Fruit fly (Drosophila melanogaster): ENCODE results near the gene CG5070.

Gene CG5070

dm6 chrX:17176542-17176941 is 26.4 kb upstream of the CG5070 start:
- TF ChIP-seq usp (GFP tag; optimal IDR thresholded peaks at IDR 0.05): no peak
- peak; percentile 34 for TF ChIP-seq ey (GFP tag; optimal IDR thresholded peaks at IDR 0.05)
- no peak for TF ChIP-seq brk (GFP tag; optimal IDR thresholded peaks at IDR 0.05)
- TF ChIP-seq fru (GFP tag; optimal IDR thresholded peaks at IDR 0.05): peak; percentile 24
- no peak for TF ChIP-seq Jra (GFP tag; optimal IDR thresholded peaks at IDR 0.05)
- peak in 1 of 2 experiments; percentile 33 for TF ChIP-seq foxo (GFP tag; optimal IDR thresholded peaks at IDR 0.05)
- peak; percentile 55 for TF ChIP-seq h (GFP tag; optimal IDR thresholded peaks at IDR 0.05)
- no peak for TF ChIP-seq dl (GFP tag; optimal IDR thresholded peaks at IDR 0.05; ENCODE audit: insufficient read depth in 1 of 2, partially characterized antibody in 2 of 2)
- peak; percentile 16 for TF ChIP-seq HLH106 (tag; optimal IDR thresholded peaks at IDR 0.05)
- peak; percentile 37 for TF ChIP-seq sv (GFP tag; optimal IDR thresholded peaks at IDR 0.05)
- peak; percentile 23 for TF ChIP-seq woc (GFP tag; optimal IDR thresholded peaks at IDR 0.05)
- peak; percentile 9 for TF ChIP-seq OdsH (GFP tag; optimal IDR thresholded peaks at IDR 0.05)
- TF ChIP-seq GATAd (GFP tag; optimal IDR thresholded peaks at IDR 0.05): no peak
- TF ChIP-seq dsf (GFP tag; optimal IDR thresholded peaks at IDR 0.05; ENCODE audit: borderline replicate concordance): no peak

- TF ChIP-seq psq (GFP tag; optimal IDR thresholded peaks at IDR 0.05): no peak
- TF ChIP-seq Dfd (GFP tag; optimal IDR thresholded peaks at IDR 0.05): no peak
- TF ChIP-seq CG9705 (GFP tag; optimal IDR thresholded peaks at IDR 0.05): no peak
- TF ChIP-seq usp (GFP tag; optimal IDR thresholded peaks at IDR 0.05): no peak
- no peak for TF ChIP-seq CG32264 (GFP tag; optimal IDR thresholded peaks at IDR 0.05)
- no peak for TF ChIP-seq sage (GFP tag; optimal IDR thresholded peaks at IDR 0.05)
- no peak for TF ChIP-seq lola (GFP tag; optimal IDR thresholded peaks at IDR 0.05)
- TF ChIP-seq Dif (GFP tag; optimal IDR thresholded peaks at IDR 0.05; ENCODE audit: partially characterized antibody): no peak
- no peak for TF ChIP-seq h (GFP tag; optimal IDR thresholded peaks at IDR 0.05)
- no peak for TF ChIP-seq jim (GFP tag; optimal IDR thresholded peaks at IDR 0.05)
- TF ChIP-seq dsf (GFP tag; optimal IDR thresholded peaks at IDR 0.05; ENCODE audit: borderline replicate concordance): no peak
- no peak for TF ChIP-seq Hnf4 (GFP tag; optimal IDR thresholded peaks at IDR 0.05)
- no peak for TF ChIP-seq HLH106 (tag; optimal IDR thresholded peaks at IDR 0.05)
- TF ChIP-seq fru (GFP tag; optimal IDR thresholded peaks at IDR 0.05): no peak
- no peak for TF ChIP-seq Abd-B (GFP tag; optimal IDR thresholded peaks at IDR 0.05)
- TF ChIP-seq dmrt93B (GFP tag; optimal IDR thresholded peaks at IDR 0.05): no peak
- TF ChIP-seq Myc (optimal IDR thresholded peaks at IDR 0.05): no peak
- TF ChIP-seq Mio (GFP tag; optimal IDR thresholded peaks at IDR 0.05): no peak
- TF ChIP-seq Rel (GFP tag; optimal IDR thresholded peaks at IDR 0.05): no peak
- TF ChIP-seq Rel (tag; optimal IDR thresholded peaks at IDR 0.05): no peak
These were observed 25.3 kb upstream of the CG5070 start for dm6 chrX:17177606-17178005.

- no peak for TF ChIP-seq N (GFP tag; optimal IDR thresholded peaks at IDR 0.05)
- TF ChIP-seq jim (GFP tag; optimal IDR thresholded peaks at IDR 0.05): no peak
- TF ChIP-seq dmrt93B (GFP tag; optimal IDR thresholded peaks at IDR 0.05): peak; percentile 97
- TF ChIP-seq fru (GFP tag; optimal IDR thresholded peaks at IDR 0.05): peak; percentile 99
- no peak for TF ChIP-seq Jra (GFP tag; optimal IDR thresholded peaks at IDR 0.05)
- TF ChIP-seq GATAd (GFP tag; optimal IDR thresholded peaks at IDR 0.05): no peak
- peak; percentile 97 for TF ChIP-seq Rel (GFP tag; optimal IDR thresholded peaks at IDR 0.05)
- TF ChIP-seq Rel (tag; optimal IDR thresholded peaks at IDR 0.05): peak; percentile 87
- no peak for TF ChIP-seq pan (optimal IDR thresholded peaks at IDR 0.05)
- peak; percentile 97 for TF ChIP-seq CG32264 (GFP tag; optimal IDR thresholded peaks at IDR 0.05)
- TF ChIP-seq CG9705 (GFP tag; optimal IDR thresholded peaks at IDR 0.05): peak; percentile 92
- no peak for TF ChIP-seq Dif (GFP tag; optimal IDR thresholded peaks at IDR 0.05; ENCODE audit: partially characterized antibody)
- peak; percentile 82 for TF ChIP-seq ey (GFP tag; optimal IDR thresholded peaks at IDR 0.05)
- TF ChIP-seq Dfd (GFP tag; optimal IDR thresholded peaks at IDR 0.05): peak; percentile 94
- no peak for TF ChIP-seq Sp1 (GFP tag; optimal IDR thresholded peaks at IDR 0.05)
- peak; percentile 99 for TF ChIP-seq HLH106 (tag; optimal IDR thresholded peaks at IDR 0.05)
- TF ChIP-seq Abd-B (GFP tag; optimal IDR thresholded peaks at IDR 0.05): no peak
- TF ChIP-seq tai (GFP tag; optimal IDR thresholded peaks at IDR 0.05): no peak
- peak; percentile 99 for TF ChIP-seq woc (GFP tag; optimal IDR thresholded peaks at IDR 0.05)
- TF ChIP-seq Vsx2 (GFP tag; optimal IDR thresholded peaks at IDR 0.05; ENCODE audit: partially characterized antibody): no peak
- peak; percentile 94 for TF ChIP-seq sv (GFP tag; optimal IDR thresholded peaks at IDR 0.05)
- TF ChIP-seq foxo (GFP tag; optimal IDR thresholded peaks at IDR 0.05): peak; percentile 88 to 99
- no peak for TF ChIP-seq Mio (GFP tag; optimal IDR thresholded peaks at IDR 0.05)
- peak; percentile 97 for TF ChIP-seq sage (GFP tag; optimal IDR thresholded peaks at IDR 0.05)
- TF ChIP-seq brk (GFP tag; optimal IDR thresholded peaks at IDR 0.05): no peak
- TF ChIP-seq Hnf4 (GFP tag; optimal IDR thresholded peaks at IDR 0.05): peak; percentile 24
- TF ChIP-seq dl (GFP tag; optimal IDR thresholded peaks at IDR 0.05; ENCODE audit: insufficient read depth in 1 of 2, partially characterized antibody in 2 of 2): peak in 1 of 2 experiments; percentile 45
- TF ChIP-seq usp (GFP tag; optimal IDR thresholded peaks at IDR 0.05): no peak
- TF ChIP-seq rgr (GFP tag; optimal IDR thresholded peaks at IDR 0.05): peak; percentile 3
- peak; percentile 99 for TF ChIP-seq h (GFP tag; optimal IDR thresholded peaks at IDR 0.05)
- no peak for TF ChIP-seq lola (GFP tag; optimal IDR thresholded peaks at IDR 0.05)
- no peak for TF ChIP-seq br (GFP tag; optimal IDR thresholded peaks at IDR 0.05)
- no peak for TF ChIP-seq Hr78 (GFP tag; optimal IDR thresholded peaks at IDR 0.05)
- TF ChIP-seq Hr83 (GFP tag; optimal IDR thresholded peaks at IDR 0.05; ENCODE audit: poor library complexity, severe bottlenecking): peak; percentile 41
- peak; percentile 92 for TF ChIP-seq CrebA (GFP tag; optimal IDR thresholded peaks at IDR 0.05; ENCODE audit: borderline replicate concordance)
- no peak for TF ChIP-seq dsf (GFP tag; optimal IDR thresholded peaks at IDR 0.05; ENCODE audit: borderline replicate concordance)
- TF ChIP-seq OdsH (GFP tag; optimal IDR thresholded peaks at IDR 0.05): no peak
- TF ChIP-seq Myc (optimal IDR thresholded peaks at IDR 0.05): no peak
- no peak for TF ChIP-seq psq (GFP tag; optimal IDR thresholded peaks at IDR 0.05)
These were observed 24.4 kb upstream of the CG5070 start for dm6 chrX:17178484-17178921.

Data from whole organism, wandering third instar larva.